Fruit fly (Drosophila melanogaster) whole organism, pupa: ENCODE measurements around the gene CG3581.

ENCODE experiments used
- CG10348 ChIP-seq: fragments of 200-800 bp; sonication (Bioruptor generic); IDR thresholded peaks from 2 replicates; pipeline ENCODE4 v1.3.6; 2022; ENCODE audit warnings: missing biosample characterization, missing genetic modification characterization
- CG12605 ChIP-seq: fragments of 200-800 bp; sonication (Bioruptor generic); IDR thresholded peaks from 2 replicates; pipeline ENCODE4 v1.3.6; 2022; ENCODE audit warnings: missing biosample characterization, missing genetic modification characterization
- CG13204 ChIP-seq: fragments of 200-800 bp; sonication (Bioruptor generic); optimal IDR thresholded peaks from 2 replicates; lab custom pipeline; 2018; ENCODE audit warnings: missing biosample characterization, mild to moderate bottlenecking, missing genetic modification characterization, moderate library complexity
- CG14655 ChIP-seq: fragments of 200-800 bp; sonication (Bioruptor generic); optimal IDR thresholded peaks from 3 replicates; lab custom pipeline; 2017; ENCODE audit warnings: mild to moderate bottlenecking, missing biosample characterization, missing genetic modification reagents, missing genetic modification characterization
- CG15710 ChIP-seq: fragments of 200-800 bp; sonication (Bioruptor generic); optimal IDR thresholded peaks from 2 replicates; lab custom pipeline; 2018; ENCODE audit warnings: missing biosample characterization, mild to moderate bottlenecking, missing genetic modification characterization, moderate library complexity
- CG17806 ChIP-seq: fragments of 200-800 bp; sonication (Bioruptor generic); optimal IDR thresholded peaks from 2 replicates; lab custom pipeline; 2018; ENCODE audit warnings: missing biosample characterization, mild to moderate bottlenecking, missing genetic modification characterization, moderate library complexity
- CG32121 ChIP-seq: fragments of 200-800 bp; sonication (Bioruptor generic); IDR thresholded peaks from 2 replicates; pipeline ENCODE4 v1.3.6; 2022; ENCODE audit warnings: missing biosample characterization, missing genetic modification characterization
- CG34367 ChIP-seq: fragments of 200-800 bp; sonication (Bioruptor generic); optimal IDR thresholded peaks from 2 replicates; lab custom pipeline; 2018; ENCODE audit warnings: missing biosample characterization, mild to moderate bottlenecking, missing genetic modification characterization
- CG4496 ChIP-seq: fragments of 200-800 bp; sonication (Bioruptor generic); IDR thresholded peaks from 3 replicates; pipeline ENCODE4 v1.3.6; 2022; ENCODE audit warnings: missing biosample characterization, missing genetic modification characterization
- CG8159 ChIP-seq: fragments of 200-800 bp; sonication (Bioruptor generic); optimal IDR thresholded peaks from 3 replicates; lab custom pipeline; 2018; ENCODE audit warnings: missing biosample characterization, mild to moderate bottlenecking, missing genetic modification characterization, moderate library complexity
- CG8301 ChIP-seq: fragments of 200-800 bp; sonication (Bioruptor generic); optimal IDR thresholded peaks from 2 replicates; lab custom pipeline; 2018; ENCODE audit warnings: missing biosample characterization, mild to moderate bottlenecking, missing genetic modification characterization
- CG9948 ChIP-seq: fragments of 200-800 bp; sonication (Bioruptor generic); optimal IDR thresholded peaks from 2 replicates; lab custom pipeline; 2018; ENCODE audit warnings: missing biosample characterization, mild to moderate bottlenecking, missing genetic modification characterization, moderate library complexity
- D1 ChIP-seq: fragments of 200-800 bp; sonication (Bioruptor generic); optimal IDR thresholded peaks from 2 replicates; lab custom pipeline; 2018; ENCODE audit warnings: missing biosample characterization, mild to moderate bottlenecking, missing genetic modification characterization, moderate library complexity
- EcR ChIP-seq: fragments of 200-800 bp; sonication (Bioruptor generic); optimal IDR thresholded peaks from 3 replicates; lab custom pipeline; 2019; ENCODE audit warnings: missing biosample characterization, missing genetic modification characterization, mild to moderate bottlenecking, moderate library complexity, missing genetic modification reagents
- Ets98B ChIP-seq: fragments of 200-800 bp; sonication (Bioruptor generic); IDR thresholded peaks from 2 replicates; pipeline ENCODE4 v1.3.6; 2022; ENCODE audit warnings: missing biosample characterization, missing genetic modification characterization
- Pif1A ChIP-seq: fragments of 200-800 bp; sonication (Bioruptor generic); optimal IDR thresholded peaks from 3 replicates; lab custom pipeline; 2016; ENCODE audit warnings: missing biosample characterization, missing genetic modification characterization
- Pif1B ChIP-seq: fragments of 200-800 bp; sonication (Bioruptor generic); optimal IDR thresholded peaks from 3 replicates; lab custom pipeline; 2016; ENCODE audit warnings: missing biosample characterization, missing genetic modification characterization
- Snoo ChIP-seq: fragments of 200-800 bp; sonication (Bioruptor generic); optimal IDR thresholded peaks from 3 replicates; lab custom pipeline; 2017; ENCODE audit warnings: missing biosample characterization, mild to moderate bottlenecking, missing genetic modification characterization, inconsistent platforms
- fd96Ca ChIP-seq: fragments of 200-800 bp; sonication (Bioruptor generic); IDR thresholded peaks from 3 replicates; pipeline ENCODE4 v1.3.6; 2022; ENCODE audit warnings: missing biosample characterization, missing genetic modification characterization
- gl ChIP-seq: fragments of 200-800 bp; sonication (Bioruptor generic); optimal IDR thresholded peaks from 2 replicates; lab custom pipeline; 2018; ENCODE audit warnings: missing biosample characterization, mild to moderate bottlenecking, missing genetic modification characterization
- rn ChIP-seq: fragments of 200-800 bp; sonication (Bioruptor generic); IDR thresholded peaks from 2 replicates; pipeline ENCODE4 v1.3.6; 2022; ENCODE audit warnings: missing biosample characterization, missing genetic modification characterization

The CG3581 gene

DNA sequence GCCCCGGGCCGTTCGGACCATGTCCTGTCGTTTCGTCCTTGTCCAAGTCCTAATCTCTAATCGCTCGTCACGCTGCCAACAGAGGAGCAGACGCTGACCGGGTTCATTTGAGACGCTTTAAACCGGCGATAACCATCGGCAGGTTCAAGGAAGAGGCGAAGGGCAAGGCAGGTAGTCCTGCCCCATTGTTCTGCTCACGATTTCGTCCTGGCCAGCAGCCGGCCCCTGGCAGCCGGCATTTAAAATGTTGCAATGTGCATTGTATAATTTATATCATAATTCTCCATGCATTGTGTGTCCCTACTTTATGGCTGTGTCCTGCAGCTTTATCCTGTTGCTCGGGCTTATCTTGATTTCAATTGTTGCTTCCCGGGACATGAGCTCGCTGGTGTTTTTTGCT is 29.4 kb downstream of the CG3581 start:
- TF ChIP-seq Ets98B (no peak), CG17806 (tag; lab: Kevin White, UChicago) (no peak), CG32121 (GFP tag; lab: Robert Waterston, UW) (no peak), CG34367 (tag; lab: Kevin White, UChicago) (no peak), fd96Ca (no peak), D1 (tag; lab: Kevin White, UChicago) (no peak), Snoo (tag; lab: Kevin White, UChicago) (no peak), CG8159 (tag; lab: Kevin White, UChicago) (no peak), Pif1B (GFP tag; lab: Kevin White, UChicago) (no peak), CG4496 (no peak), gl (no peak), CG12605 (GFP tag; lab: Robert Waterston, UW) (no peak), CG8301 (tag; lab: Kevin White, UChicago) (no peak), CG15710 (no peak), Pif1A (GFP tag; lab: Kevin White, UChicago) (no peak), EcR (no peak), CG14655 (GFP tag; lab: Kevin White, UChicago) (no peak), CG10348 (no peak)

DNA sequence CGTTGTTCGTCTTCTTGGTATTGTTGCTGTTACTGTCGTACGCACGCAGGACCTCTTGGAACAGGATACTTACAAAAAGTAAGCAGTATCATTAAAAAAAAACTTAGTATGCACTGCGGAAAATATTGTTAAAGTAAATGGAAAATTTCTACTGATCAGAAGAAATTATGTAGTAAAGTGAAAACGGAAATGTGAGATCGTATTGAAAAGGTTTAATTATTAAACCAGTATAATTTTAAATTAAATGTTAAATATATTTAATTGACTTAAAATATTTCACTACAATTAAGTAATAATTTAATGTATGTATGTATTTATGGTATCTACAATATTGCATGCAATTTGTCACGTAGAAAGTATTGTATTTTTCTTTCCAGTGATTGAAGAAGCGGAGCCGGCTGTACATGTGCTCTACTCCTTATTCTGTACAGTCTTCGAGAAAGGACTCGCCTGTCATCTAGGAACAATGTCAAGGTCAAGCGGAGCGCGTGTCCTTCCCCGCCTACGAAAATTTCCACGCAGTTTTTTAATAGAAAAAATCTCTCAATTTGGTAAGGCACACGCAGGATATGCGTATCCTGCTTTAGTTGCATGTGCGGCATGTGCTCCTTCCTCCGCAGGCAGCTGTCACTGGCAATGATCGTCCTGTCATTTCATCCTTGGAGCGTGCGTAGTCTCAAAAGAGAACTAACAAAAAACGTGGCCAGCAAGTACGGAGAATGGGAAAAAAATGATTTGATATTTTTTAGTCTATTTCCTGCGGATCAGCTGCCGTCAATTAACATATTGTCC is 30.9 kb downstream of the CG3581 start:
- TF ChIP-seq CG8301 (tag; lab: Kevin White, UChicago), result no peak
- TF ChIP-seq Snoo (tag; lab: Kevin White, UChicago), result no peak

DNA sequence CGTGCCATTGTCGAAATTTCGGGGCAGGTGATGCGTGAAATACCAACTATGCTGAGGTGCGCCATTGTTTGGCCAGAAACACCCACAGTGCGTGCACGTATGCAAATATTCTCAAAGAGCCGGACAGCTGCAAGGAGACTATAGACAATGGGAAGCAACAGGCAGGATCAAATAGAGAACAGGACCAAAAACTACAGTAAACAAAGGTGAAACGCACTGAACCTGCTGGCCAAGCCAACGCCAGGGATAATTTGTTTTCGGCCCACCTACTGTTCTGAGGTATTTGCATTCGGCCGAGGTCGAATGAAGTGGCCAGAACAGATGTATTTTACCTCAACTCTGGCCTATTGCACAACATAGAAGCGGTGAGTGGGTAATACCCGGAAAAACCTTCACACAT is 32.8 kb downstream of the CG3581 start:
- TF ChIP-seq EcR, result no peak
- TF ChIP-seq CG4496, result no peak
- no peak for TF ChIP-seq CG14655 (GFP tag; lab: Kevin White, UChicago)
- no peak for TF ChIP-seq CG12605 (GFP tag; lab: Robert Waterston, UW)
- TF ChIP-seq Ets98B, result no peak
- TF ChIP-seq CG10348, result no peak
- no peak for TF ChIP-seq D1 (tag; lab: Kevin White, UChicago)
- TF ChIP-seq CG8159 (tag; lab: Kevin White, UChicago), result no peak
- TF ChIP-seq CG8301 (tag; lab: Kevin White, UChicago), result no peak
- TF ChIP-seq CG17806 (tag; lab: Kevin White, UChicago), result no peak
- no peak for TF ChIP-seq rn
- no peak for TF ChIP-seq Snoo (tag; lab: Kevin White, UChicago)
- TF ChIP-seq gl, result no peak
- no peak for TF ChIP-seq Pif1A (GFP tag; lab: Kevin White, UChicago)

DNA sequence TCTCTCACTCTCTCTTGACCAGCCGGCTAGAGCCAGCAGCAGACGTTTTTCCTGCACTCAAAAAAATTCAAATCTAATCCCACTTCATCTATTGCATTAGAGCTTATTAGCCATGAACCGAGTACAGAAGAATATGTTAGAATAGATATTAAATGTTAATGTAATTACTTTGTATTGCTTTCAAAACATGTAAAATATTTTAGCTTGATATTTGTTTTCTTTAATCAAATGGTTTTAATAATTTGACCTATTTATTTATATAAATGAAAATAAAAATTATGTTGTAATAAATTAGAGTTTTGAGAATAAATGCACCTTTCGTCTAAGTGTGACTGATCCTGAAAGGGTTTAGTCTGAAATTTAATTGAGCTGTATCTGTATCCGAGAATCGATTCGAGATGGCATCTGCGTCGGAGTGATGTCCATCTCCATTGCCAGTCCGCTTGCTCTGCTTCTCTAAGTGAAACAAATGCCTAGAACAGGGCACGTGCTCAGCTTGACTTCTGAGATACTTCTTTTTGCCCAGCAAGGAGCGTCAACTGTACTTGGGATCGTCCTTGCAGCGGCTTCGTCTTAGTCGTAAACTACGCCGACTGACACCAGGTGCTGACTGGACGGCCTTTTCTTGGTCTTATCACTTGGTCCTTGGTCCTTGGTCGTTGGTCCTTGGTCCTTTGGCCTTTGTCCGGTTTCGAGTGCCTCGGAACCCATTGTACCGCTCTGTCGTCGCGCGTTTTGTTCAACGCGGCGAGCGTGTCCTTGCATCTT is 34.1 kb downstream of the CG3581 start:
- TF ChIP-seq CG8159 (tag; lab: Kevin White, UChicago), result no peak

DNA sequence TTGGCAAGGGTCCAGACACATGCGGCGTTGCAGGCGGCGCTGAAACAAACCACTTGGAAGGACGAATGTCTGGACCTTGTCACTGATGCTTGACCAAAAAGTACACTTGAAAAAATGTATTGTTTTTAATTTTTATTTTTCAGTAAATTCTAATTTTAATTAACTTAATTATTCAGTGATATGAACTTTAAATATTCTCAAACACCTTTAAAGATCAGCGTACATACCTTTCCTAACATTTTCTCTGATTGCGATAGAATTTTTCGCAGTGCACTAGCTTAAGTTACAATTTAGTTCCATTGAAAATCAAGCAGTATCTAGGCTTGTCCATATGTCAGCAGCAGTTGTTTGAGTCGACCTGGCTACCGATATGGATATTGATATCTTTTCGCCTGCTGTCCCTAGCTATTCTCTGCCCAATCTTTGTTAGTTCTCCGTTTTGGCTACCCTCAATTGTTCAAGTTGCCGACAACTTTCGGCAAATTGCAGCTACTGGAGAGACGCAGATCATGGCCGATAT is 35.3 kb downstream of the CG3581 start:
- TF ChIP-seq Pif1A (GFP tag; lab: Kevin White, UChicago) (no peak), CG17806 (tag; lab: Kevin White, UChicago) (no peak)
- TF ChIP-seq, all 21 proteins: peak for 0

DNA sequence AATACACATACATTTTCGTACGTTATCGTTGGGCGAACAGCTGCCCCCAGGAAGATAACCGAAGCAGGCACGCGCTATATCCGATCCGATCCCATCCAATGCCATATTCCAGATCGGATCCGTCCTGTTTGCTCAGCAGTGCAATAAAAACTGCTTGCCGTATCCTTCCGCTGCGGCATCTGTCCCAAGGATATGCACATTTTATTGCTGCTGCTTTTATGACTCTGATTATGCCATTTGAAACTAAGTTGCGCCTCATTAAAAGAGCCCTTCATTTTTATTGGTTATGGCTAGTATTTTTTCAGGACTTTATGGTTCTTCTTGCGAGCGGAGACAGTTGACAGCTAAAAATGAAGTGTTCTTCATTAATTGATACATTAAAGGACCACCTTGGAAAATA is 39.1 kb downstream of the CG3581 start:
- no peak for TF ChIP-seq EcR

DNA sequence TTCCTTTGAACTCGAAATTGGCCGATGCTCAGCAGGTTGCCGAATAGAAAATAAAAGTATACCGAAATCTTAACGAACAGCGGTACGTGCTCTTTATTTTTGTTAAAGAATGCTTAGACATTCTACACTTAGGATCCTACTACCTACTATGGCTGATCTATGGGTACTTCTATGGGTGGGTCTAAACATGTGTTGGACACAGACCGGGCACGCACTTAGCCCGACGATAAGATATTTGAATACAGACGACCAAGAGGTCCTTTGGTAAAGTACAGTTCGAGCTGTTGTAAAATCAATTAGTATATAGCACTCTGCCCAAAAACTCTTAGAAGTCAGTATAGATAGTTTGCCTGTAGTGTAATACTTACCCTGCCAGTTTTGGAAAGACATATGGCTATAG is 42.0 kb downstream of the CG3581 start:
- TF ChIP-seq Ets98B (no peak), fd96Ca (no peak), EcR (no peak), CG9948 (tag; lab: Kevin White, UChicago) (no peak), D1 (tag; lab: Kevin White, UChicago) (no peak), CG13204 (GFP tag; lab: Kevin White, UChicago) (no peak), CG8159 (tag; lab: Kevin White, UChicago) (no peak), Snoo (tag; lab: Kevin White, UChicago) (no peak), CG14655 (GFP tag; lab: Kevin White, UChicago) (no peak), rn (no peak), Pif1A (GFP tag; lab: Kevin White, UChicago) (no peak), CG17806 (tag; lab: Kevin White, UChicago) (no peak), Pif1B (GFP tag; lab: Kevin White, UChicago) (no peak), CG32121 (GFP tag; lab: Robert Waterston, UW) (no peak), CG4496 (no peak), CG10348 (no peak), CG34367 (tag; lab: Kevin White, UChicago) (no peak), CG8301 (tag; lab: Kevin White, UChicago) (no peak)
